Worm (Caenorhabditis elegans) whole organism, mixed stage, embryonic: ENCODE measurements around the gene F18E3.10.

Experiments
- M03D4.4 ChIP-seq: sonication (generic microtip); optimal IDR thresholded peaks from 2 replicates; lab custom pipeline; 2017; ENCODE audit warnings: mild to moderate bottlenecking, missing genetic modification characterization, missing compliant biosample characterization
- ham-2 ChIP-seq: fragments of 200-800 bp; sonication (Bioruptor generic); optimal IDR thresholded peaks from 2 replicates; lab custom pipeline; 2018; ENCODE audit warnings: mild to moderate bottlenecking, missing genetic modification characterization, missing compliant biosample characterization
- mab-5 ChIP-seq: fragments of 150-350 bp; optimal IDR thresholded peaks from 2 replicates; lab custom pipeline; 2014; ENCODE audit warnings: missing biosample characterization, missing genetic modification characterization
- nhr-12 ChIP-seq: fragments of 150-350 bp; optimal IDR thresholded peaks from 2 replicates; lab custom pipeline; 2014; ENCODE audit warnings: missing biosample characterization, missing genetic modification characterization

- no peak for TF ChIP-seq mab-5 (tag; lab: Kevin White, UChicago)
- TF ChIP-seq ham-2 (GFP tag; lab: Kevin White, UChicago): no peak
- no peak for TF ChIP-seq M03D4.4 (tag; lab: Kevin White, UChicago)
- TF ChIP-seq nhr-12 (tag; lab: Kevin White, UChicago): no peak
Observed at ce11 chrV:7434805-7435363, 10.6 kb upstream of the F18E3.10 start.
